Fruit fly (Drosophila melanogaster): ENCODE results near the gene dx.

dx gene

DNA sequence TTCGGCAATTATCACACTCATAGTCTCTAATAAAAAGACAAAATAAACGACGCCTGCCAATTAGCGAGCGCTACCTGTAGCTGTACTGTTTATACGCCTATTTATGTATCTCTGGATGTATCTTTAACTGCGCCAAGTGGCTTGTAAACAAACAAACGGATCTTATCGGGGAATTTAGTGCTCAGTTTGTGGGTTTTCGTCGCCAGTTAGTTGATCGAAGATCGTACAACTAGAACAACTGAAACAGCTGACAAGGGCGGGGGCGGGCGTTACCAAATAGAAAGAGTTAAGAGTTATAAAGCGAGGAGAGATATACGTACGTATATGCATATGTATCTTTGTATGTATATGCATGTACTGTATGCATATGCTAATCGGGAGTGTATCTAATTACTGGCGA, 13.2 kb downstream of the dx start:
- TF ChIP-seq h (optimal IDR thresholded peaks at IDR 0.05) = no peak
- no peak for TF ChIP-seq ttk (optimal IDR thresholded peaks at IDR 0.05)
- no peak for TF ChIP-seq insv (optimal IDR thresholded peaks at IDR 0.05)
- no peak for TF ChIP-seq psq (optimal IDR thresholded peaks at IDR 0.05)
- TF ChIP-seq Myc (optimal IDR thresholded peaks at IDR 0.05) = no peak
- no peak for TF ChIP-seq Sin3A (optimal IDR thresholded peaks at IDR 0.05)

DNA sequence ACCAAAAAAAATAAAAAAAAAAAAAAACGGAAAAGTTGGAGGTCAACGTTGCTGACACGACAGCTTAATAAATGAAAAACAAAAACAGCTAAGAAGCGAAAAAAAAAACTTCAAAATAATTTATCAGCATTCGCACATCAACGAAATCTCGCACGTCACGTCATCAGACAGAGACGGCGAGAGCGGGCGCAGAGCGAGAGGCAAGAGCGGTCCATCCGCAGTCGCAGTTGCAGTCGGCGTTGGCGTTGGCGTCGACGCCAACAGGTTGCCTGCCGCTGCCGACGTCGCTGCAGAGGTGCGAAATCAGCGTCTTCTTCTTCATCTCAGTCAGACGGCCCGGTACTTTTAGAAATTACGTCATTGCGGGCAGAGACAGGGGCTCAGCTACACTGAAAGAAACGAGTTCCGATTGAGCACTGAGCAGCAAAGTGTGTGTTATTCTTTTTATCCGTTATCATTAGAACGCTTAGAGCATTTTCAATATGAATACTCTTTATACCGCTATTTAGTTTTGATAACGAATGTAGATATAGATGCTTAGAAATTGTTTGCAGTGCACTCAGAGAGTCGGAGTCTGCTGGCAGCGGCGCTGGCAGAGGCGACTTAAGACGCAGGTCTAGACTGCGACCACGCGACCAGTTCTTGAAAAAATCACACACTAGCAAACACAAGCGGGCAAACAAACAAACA, 15.8 kb downstream of the dx start:
- TF ChIP-seq h (optimal IDR thresholded peaks at IDR 0.05) (no peak), psq (optimal IDR thresholded peaks at IDR 0.05) (no peak), insv (optimal IDR thresholded peaks at IDR 0.05) (no peak), Sin3A (optimal IDR thresholded peaks at IDR 0.05) (no peak), Myc (optimal IDR thresholded peaks at IDR 0.05) (no peak), ttk (optimal IDR thresholded peaks at IDR 0.05) (no peak)

DNA sequence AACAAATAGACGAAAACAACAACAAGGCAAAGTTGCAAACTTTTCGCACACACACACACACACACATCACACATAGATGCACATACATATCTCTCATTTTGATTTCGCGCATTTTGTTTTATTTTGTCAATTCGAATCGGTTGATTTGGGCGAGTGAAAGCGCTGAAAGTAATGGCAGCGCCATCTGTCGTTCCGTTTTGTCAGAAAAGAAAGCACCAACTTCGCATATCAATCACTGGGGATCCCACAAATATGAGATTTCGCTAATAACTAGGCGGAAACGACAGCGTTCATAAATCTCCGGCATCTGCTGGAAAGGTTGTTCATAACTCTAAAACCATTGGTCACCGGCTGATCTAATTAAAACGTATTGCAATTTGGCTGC, 16.3 kb downstream of the dx start:
- TF ChIP-seq Myc (optimal IDR thresholded peaks at IDR 0.05) (no peak), Sin3A (optimal IDR thresholded peaks at IDR 0.05) (no peak), insv (optimal IDR thresholded peaks at IDR 0.05) (no peak), h (optimal IDR thresholded peaks at IDR 0.05) (no peak), ttk (optimal IDR thresholded peaks at IDR 0.05) (no peak), psq (optimal IDR thresholded peaks at IDR 0.05) (no peak)

DNA sequence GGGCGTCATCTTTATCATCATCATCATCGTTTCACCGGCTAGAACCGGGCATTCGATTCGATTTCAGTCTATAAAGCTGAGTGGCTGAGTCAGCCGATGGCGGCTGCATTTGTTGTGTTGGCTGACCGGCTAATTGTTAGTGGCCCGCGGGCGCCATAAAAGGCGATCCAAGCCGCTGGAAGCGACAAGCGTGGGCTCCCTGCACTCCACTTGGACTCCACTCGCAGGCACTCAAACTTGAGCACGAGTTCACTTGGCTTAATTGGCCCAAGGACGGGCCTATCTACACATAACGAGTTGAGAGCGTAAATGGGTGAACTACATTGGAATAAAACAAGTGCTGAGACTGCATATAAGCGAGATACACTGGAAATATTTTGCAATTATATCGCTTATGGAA, 17.7 kb downstream of the dx start:
- TF ChIP-seq psq (optimal IDR thresholded peaks at IDR 0.05) (no peak), ttk (optimal IDR thresholded peaks at IDR 0.05) (no peak), h (optimal IDR thresholded peaks at IDR 0.05) (no peak), insv (optimal IDR thresholded peaks at IDR 0.05) (no peak), Myc (optimal IDR thresholded peaks at IDR 0.05) (no peak), Sin3A (optimal IDR thresholded peaks at IDR 0.05) (no peak)

DNA sequence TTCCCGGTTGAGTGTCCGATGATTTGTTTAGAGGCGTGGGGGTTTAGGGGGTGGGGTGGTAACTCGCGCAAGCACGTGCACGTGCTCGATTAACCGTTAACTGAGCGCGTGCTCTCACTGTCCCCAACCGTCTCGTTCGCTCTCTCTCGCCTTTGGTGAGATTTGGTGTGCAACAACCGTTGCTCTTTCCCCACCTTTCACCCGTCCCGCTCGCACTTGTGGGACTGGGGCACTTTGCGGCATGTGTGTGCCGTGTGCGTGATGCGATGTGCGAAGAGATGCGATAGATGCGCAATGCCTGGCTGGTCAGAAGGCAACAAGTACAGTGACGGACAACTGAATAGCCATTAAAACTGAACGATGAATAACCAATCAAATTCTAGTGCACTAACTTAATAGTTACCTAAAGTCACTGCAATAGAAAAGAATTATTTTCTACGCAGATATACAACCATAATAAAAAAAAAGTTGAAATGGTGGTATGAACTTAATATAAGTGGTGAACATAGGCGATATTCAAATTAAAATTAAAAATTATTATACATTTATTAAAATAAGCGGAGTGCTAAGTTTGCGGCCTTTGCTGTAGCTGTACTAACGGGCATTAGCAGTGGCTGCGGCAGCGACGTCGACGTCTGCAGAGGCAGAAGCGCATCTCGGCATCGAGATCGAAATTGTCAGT, 37.6 kb downstream of the dx start:
- TF ChIP-seq Myc (optimal IDR thresholded peaks at IDR 0.05) (no peak), ttk (optimal IDR thresholded peaks at IDR 0.05) (no peak), insv (optimal IDR thresholded peaks at IDR 0.05) (no peak), h (optimal IDR thresholded peaks at IDR 0.05) (no peak), psq (optimal IDR thresholded peaks at IDR 0.05) (no peak), Sin3A (optimal IDR thresholded peaks at IDR 0.05) (no peak)

DNA sequence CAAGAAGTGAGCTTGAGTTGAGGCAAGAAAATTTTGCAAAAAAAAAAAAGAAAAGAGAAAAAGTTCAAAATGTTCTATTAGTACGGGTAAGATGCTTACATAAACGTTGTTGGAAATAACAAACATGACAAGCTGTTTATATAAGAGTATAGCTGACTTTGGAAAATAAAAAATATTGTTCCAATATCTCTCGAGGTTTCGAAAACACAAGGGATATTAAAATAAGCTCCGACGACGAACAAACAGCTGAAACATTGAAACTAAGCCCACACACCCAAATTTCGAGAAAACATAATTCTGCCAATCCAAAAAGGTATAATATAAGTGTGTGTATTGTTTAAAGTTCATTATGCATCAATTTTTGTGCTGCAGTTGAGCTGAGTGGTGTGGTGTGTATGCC, 40.0 kb downstream of the dx start:
- TF ChIP-seq ttk (optimal IDR thresholded peaks at IDR 0.05) (no peak), Sin3A (optimal IDR thresholded peaks at IDR 0.05) (no peak), psq (optimal IDR thresholded peaks at IDR 0.05) (no peak), Myc (optimal IDR thresholded peaks at IDR 0.05) (no peak), h (optimal IDR thresholded peaks at IDR 0.05) (no peak), insv (optimal IDR thresholded peaks at IDR 0.05) (no peak)

DNA sequence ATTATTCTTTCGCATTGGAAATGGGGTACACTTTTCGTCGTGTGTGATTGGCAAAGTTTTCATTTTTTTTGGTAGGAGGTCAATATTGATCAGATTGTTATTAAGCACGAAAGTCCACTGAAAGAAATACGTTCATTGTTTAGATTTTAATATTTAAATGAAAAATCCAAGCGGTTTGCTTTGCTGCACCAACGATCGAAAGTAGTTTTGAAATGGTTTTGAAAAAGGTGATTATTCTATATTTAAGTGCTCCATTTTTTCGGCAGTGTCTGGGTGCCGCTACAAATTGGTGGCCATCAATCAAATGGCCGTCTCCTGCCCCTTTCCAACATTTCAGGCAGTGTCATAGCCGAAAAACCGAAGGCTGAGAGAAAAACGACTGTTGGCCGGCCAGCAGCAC, 40.7 kb downstream of the dx start:
- TF ChIP-seq Sin3A (optimal IDR thresholded peaks at IDR 0.05) = no peak

Measured in Kc167 (cell line).